Fruit fly (Drosophila melanogaster): ENCODE data around the gene psd.
A peak's percentile ranks its signal among the peaks of the same experiment; 100 is the strongest.

psd gene

dm6 chr2L:5999247-5999646, 34.5 kb upstream of the psd start, which contains the start of gene Kdm5 (continued):
- TF ChIP-seq CG4360 (GFP tag; IDR thresholded peaks at IDR 0.05), result no peak
- peak; percentile 54 for TF ChIP-seq CG13624 (GFP tag; optimal IDR thresholded peaks at IDR 0.05)
- TF ChIP-seq CG2875 (GFP tag; optimal IDR thresholded peaks at IDR 0.05), result no peak
- no peak for TF ChIP-seq peb (GFP tag; IDR thresholded peaks at IDR 0.05)
- TF ChIP-seq slbo (GFP tag; IDR thresholded peaks at IDR 0.05), result peak; percentile 58
- TF ChIP-seq gsb (GFP tag; IDR thresholded peaks at IDR 0.05), result no peak
- peak; percentile 86 for TF ChIP-seq Ets97D (GFP tag; optimal IDR thresholded peaks at IDR 0.05)
- no peak for TF ChIP-seq slou (GFP tag; optimal IDR thresholded peaks at IDR 0.05)
- peak; percentile 55 for TF ChIP-seq CG3847 (GFP tag; IDR thresholded peaks at IDR 0.05)
- TF ChIP-seq Dip2 (GFP tag; IDR thresholded peaks at IDR 0.05), result no peak
- TF ChIP-seq CG11723 (GFP tag; optimal IDR thresholded peaks at IDR 0.05), result no peak
- TF ChIP-seq Sry-δ (GFP tag; optimal IDR thresholded peaks at IDR 0.05), result peak; percentile 37
- no peak for TF ChIP-seq CG5180 (GFP tag; optimal IDR thresholded peaks at IDR 0.05)
- TF ChIP-seq CG18011 (GFP tag; optimal IDR thresholded peaks at IDR 0.05), result no peak
- TF ChIP-seq unpg (GFP tag; optimal IDR thresholded peaks at IDR 0.05), result no peak
- TF ChIP-seq CG13424 (tag; optimal IDR thresholded peaks at IDR 0.05), result no peak
- TF ChIP-seq CG31388 (GFP tag; optimal IDR thresholded peaks at IDR 0.05), result no peak
- TF ChIP-seq pita (GFP tag; optimal IDR thresholded peaks at IDR 0.05), result no peak
- peak; percentile 42 for TF ChIP-seq pho (GFP tag; optimal IDR thresholded peaks at IDR 0.05)
- TF ChIP-seq CG6683 (GFP tag; optimal IDR thresholded peaks at IDR 0.05), result no peak
- TF ChIP-seq dysf (GFP tag; IDR thresholded peaks at IDR 0.05), result no peak; the same call in 2 of the 3 replicates
- TF ChIP-seq Oaz (GFP tag; IDR thresholded peaks at IDR 0.05), result no peak
- peak; percentile 7 for TF ChIP-seq CG8924 (tag; optimal IDR thresholded peaks at IDR 0.05)
- peak; percentile 24; the same call in 1 of the 2 replicates for TF ChIP-seq CG13287 (GFP tag; IDR thresholded peaks at IDR 0.05; ENCODE audit: partially characterized antibody)
- TF ChIP-seq Xbp1 (GFP tag; optimal IDR thresholded peaks at IDR 0.05), result peak; percentile 23
- no peak for TF ChIP-seq CG17568 (GFP tag; optimal IDR thresholded peaks at IDR 0.05)
- no peak for TF ChIP-seq Sry-β (GFP tag; optimal IDR thresholded peaks at IDR 0.05)
- TF ChIP-seq Lpt (GFP tag; optimal IDR thresholded peaks at IDR 0.05), result no peak
- no peak for TF ChIP-seq Blimp-1 (GFP tag; optimal IDR thresholded peaks at IDR 0.05)
- TF ChIP-seq cas (GFP tag; IDR thresholded peaks at IDR 0.05), result no peak
- no peak for TF ChIP-seq HHEX (GFP tag; optimal IDR thresholded peaks at IDR 0.05)
- TF ChIP-seq CG33557 (GFP tag; optimal IDR thresholded peaks at IDR 0.05), result no peak
- TF ChIP-seq ATbp (GFP tag; optimal IDR thresholded peaks at IDR 0.05), result no peak
- TF ChIP-seq bigmax (GFP tag; optimal IDR thresholded peaks at IDR 0.05), result peak; percentile 31
- peak; percentile 35 for TF ChIP-seq trem (tag; optimal IDR thresholded peaks at IDR 0.05)
- peak; percentile 76 for TF ChIP-seq CG12659 (GFP tag; optimal IDR thresholded peaks at IDR 0.05)
- TF ChIP-seq Hsf (GFP tag; optimal IDR thresholded peaks at IDR 0.05), result no peak
- no peak for TF ChIP-seq slp2 (GFP tag; optimal IDR thresholded peaks at IDR 0.05)
- TF ChIP-seq nmo (GFP tag; optimal IDR thresholded peaks at IDR 0.05), result peak; percentile 25
- no peak for TF ChIP-seq Dad (GFP tag; optimal IDR thresholded peaks at IDR 0.05)
- no peak for TF ChIP-seq wek (GFP tag; optimal IDR thresholded peaks at IDR 0.05)
- TF ChIP-seq CG1233 (GFP tag; optimal IDR thresholded peaks at IDR 0.05), result no peak
- TF ChIP-seq ems (GFP tag; optimal IDR thresholded peaks at IDR 0.05), result no peak
- TF ChIP-seq vfl (GFP tag; optimal IDR thresholded peaks at IDR 0.05), result no peak
- no peak for TF ChIP-seq hb (GFP tag; IDR thresholded peaks at IDR 0.05; ENCODE audit: partially characterized antibody)
- no peak for TF ChIP-seq CG10462 (GFP tag; optimal IDR thresholded peaks at IDR 0.05)
- TF ChIP-seq Drgx (GFP tag; IDR thresholded peaks at IDR 0.05), result peak; percentile 45; the same call in 1 of the 2 replicates
- no peak for TF ChIP-seq HLH4C (GFP tag; IDR thresholded peaks at IDR 0.05; ENCODE audit: partially characterized antibody)
- no peak for TF ChIP-seq dmrt11E (tag; optimal IDR thresholded peaks at IDR 0.05)
- peak; percentile 22 for TF ChIP-seq gro (GFP tag; optimal IDR thresholded peaks at IDR 0.05)
- no peak for TF ChIP-seq scrt (GFP tag; optimal IDR thresholded peaks at IDR 0.05)

Measured in whole organism, embryonic.